Worm (Caenorhabditis elegans) whole organism, young adult: ENCODE results near the gene F54F7.2.
A peak's percentile ranks its signal among the peaks of the same experiment; 100 is the strongest.

ENCODE experiments used
- B0035.1 ChIP-seq: sonication (generic microtip); optimal IDR thresholded peaks from 2 replicates; lab custom pipeline; 2016; ENCODE audit warnings: missing genetic modification characterization, mild to moderate bottlenecking, missing compliant biosample characterization, missing genotype, missing genetic modification reagents
- B0261.1 ChIP-seq: sonication (generic microtip); optimal IDR thresholded peaks from 2 replicates; lab custom pipeline; 2016; ENCODE audit warnings: mild to moderate bottlenecking, missing genetic modification characterization, moderate library complexity, missing compliant biosample characterization
- C17E4.6 ChIP-seq: fragments of 200-800 bp; sonication (Bioruptor generic); IDR thresholded peaks from 2 replicates; pipeline ENCODE4 v1.3.6; 2022; ENCODE audit warnings: missing genetic modification reagents, missing genetic modification characterization, missing compliant biosample characterization
- F10E7.11 ChIP-seq: sonication (generic microtip); optimal IDR thresholded peaks from 2 replicates; lab custom pipeline; 2017; ENCODE audit warnings: mild to moderate bottlenecking, missing genetic modification characterization, moderate library complexity, missing compliant biosample characterization
- F23B12.7 ChIP-seq: sonication (generic microtip); optimal IDR thresholded peaks from 2 replicates; lab custom pipeline; 2017; ENCODE audit warnings: missing genetic modification characterization, mild to moderate bottlenecking, missing compliant biosample characterization, antibody characterized with exemption, moderate library complexity; ENCODE audit not compliant: insufficient read depth
- F39B2.1 ChIP-seq: fragments of 200-800 bp; sonication (Bioruptor generic); IDR thresholded peaks from 2 replicates; pipeline ENCODE4 v1.3.6; 2022; ENCODE audit warnings: missing genetic modification reagents, missing genetic modification characterization, missing compliant biosample characterization
- F49E8.2 ChIP-seq: sonication (generic microtip); optimal IDR thresholded peaks from 3 replicates; lab custom pipeline; 2017; ENCODE audit warnings: missing genetic modification characterization, mild to moderate bottlenecking, missing compliant biosample characterization, antibody characterized with exemption, moderate library complexity; ENCODE audit not compliant: insufficient read depth
- K12H6.12 ChIP-seq: fragments of 200-800 bp; sonication (Bioruptor generic); optimal IDR thresholded peaks from 2 replicates; lab custom pipeline; 2018; ENCODE audit warnings: mild to moderate bottlenecking, missing genetic modification characterization, missing compliant biosample characterization
- T07F8.4 ChIP-seq: sonication (generic microtip); optimal IDR thresholded peaks from 2 replicates; lab custom pipeline; 2016; ENCODE audit warnings: mild to moderate bottlenecking, missing genetic modification characterization, moderate library complexity, missing compliant biosample characterization
- T26A5.8 ChIP-seq: sonication (generic microtip); optimal IDR thresholded peaks from 2 replicates; lab custom pipeline; 2016; ENCODE audit warnings: missing genetic modification characterization, missing compliant biosample characterization
- Y53F4B.3 ChIP-seq: fragments of 200-800 bp; sonication (Bioruptor generic); IDR thresholded peaks from 2 replicates; pipeline ENCODE4 v1.3.6; 2022; ENCODE audit warnings: missing genetic modification reagents, missing genetic modification characterization, missing compliant biosample characterization
- Y56A3A.18 ChIP-seq: fragments of 200-800 bp; sonication (Bioruptor generic); IDR thresholded peaks from 2 replicates; pipeline ENCODE4 v1.3.6; 2022; ENCODE audit warnings: missing genetic modification reagents, missing genetic modification characterization, missing compliant biosample characterization
- Y95B8A.8 ChIP-seq: fragments of 200-800 bp; sonication (Bioruptor generic); IDR thresholded peaks from 2 replicates; pipeline ENCODE4 v1.3.6; 2022; ENCODE audit warnings: missing genetic modification reagents, missing genetic modification characterization, missing compliant biosample characterization
- ama-1 ChIP-seq, 3 experiments: fragments of 150-350 bp in 1 of 3; sonication (generic microtip) in 2 of 3; optimal IDR thresholded peaks; 2 replicates each; lab custom pipeline; 2014 to 2018; ENCODE audit warnings: missing biosample characterization in 2 of 3, missing genetic modification characterization in 2 of 3, missing genetic modification reagents in 2 of 3
- aptf-3 ChIP-seq: fragments of 200-800 bp; sonication (Bioruptor generic); IDR thresholded peaks from 2 replicates; pipeline ENCODE4 v1.3.6; 2022; ENCODE audit warnings: missing genetic modification characterization, missing compliant biosample characterization
- ccch-3 ChIP-seq: fragments of 200-800 bp; sonication (Bioruptor generic); optimal IDR thresholded peaks from 2 replicates; lab custom pipeline; 2018; ENCODE audit warnings: mild to moderate bottlenecking, missing genetic modification characterization, missing compliant biosample characterization
- cebp-1 ChIP-seq, 2 experiments: fragments of 200-800 bp in 1 of 2; sonication (Bioruptor generic) in 1 of 2; sonication (generic microtip) in 1 of 2; IDR thresholded peaks in 1 of 2; optimal IDR thresholded peaks in 1 of 2; 2 replicates each; pipeline versions ENCODE4 v1.3.6 to Lab custom; 2017 to 2022; ENCODE audit warnings: missing compliant biosample characterization in 2 of 2, missing genetic modification characterization in 2 of 2, mild to moderate bottlenecking in 1 of 2, missing genetic modification reagents in 1 of 2, moderate library complexity in 1 of 2
- cebp-2 ChIP-seq: fragments of 200-800 bp; sonication (Bioruptor generic); IDR thresholded peaks from 2 replicates; pipeline ENCODE4 v1.3.6; 2022; ENCODE audit warnings: missing genetic modification characterization, missing compliant biosample characterization
- ceh-40 ChIP-seq: fragments of 200-800 bp; sonication (Bioruptor generic); IDR thresholded peaks from 2 replicates; pipeline ENCODE4 v1.3.6; 2022; ENCODE audit warnings: missing genetic modification characterization, missing compliant biosample characterization
- chd-7 ChIP-seq: sonication (generic microtip); optimal IDR thresholded peaks from 2 replicates; lab custom pipeline; 2016; ENCODE audit warnings: mild to moderate bottlenecking, missing genetic modification characterization, moderate library complexity, missing compliant biosample characterization
- dox-1 ChIP-seq: fragments of 200-800 bp; sonication (Bioruptor generic); IDR thresholded peaks from 2 replicates; pipeline ENCODE4 v1.3.6; 2022; ENCODE audit warnings: missing genetic modification reagents, missing genetic modification characterization, missing compliant biosample characterization
- dpff-1 ChIP-seq: sonication (generic microtip); optimal IDR thresholded peaks from 2 replicates; lab custom pipeline; 2017; ENCODE audit warnings: mild to moderate bottlenecking, missing genetic modification characterization, missing compliant biosample characterization
- dpl-1 ChIP-seq: fragments of 150-350 bp; optimal IDR thresholded peaks from 2 replicates; lab custom pipeline; 2014; ENCODE audit warnings: missing biosample characterization, missing genetic modification reagents, missing genetic modification characterization
- fkh-3 ChIP-seq: sonication (generic microtip); optimal IDR thresholded peaks from 2 replicates; lab custom pipeline; 2016; ENCODE audit warnings: mild to moderate bottlenecking, missing genetic modification characterization, missing compliant biosample characterization
- gei-17 ChIP-seq: fragments of 200-800 bp; sonication (Bioruptor generic); optimal IDR thresholded peaks from 2 replicates; lab custom pipeline; 2018; ENCODE audit warnings: mild to moderate bottlenecking, missing genetic modification characterization, missing compliant biosample characterization
- him-1 ChIP-seq: sonication (generic microtip); optimal IDR thresholded peaks from 2 replicates; lab custom pipeline; 2016; ENCODE audit warnings: missing genotype, missing genetic modification reagents, missing genetic modification characterization, missing compliant biosample characterization
- hlh-12 ChIP-seq: sonication (generic microtip); optimal IDR thresholded peaks from 2 replicates; lab custom pipeline; 2016; ENCODE audit warnings: missing genetic modification characterization, missing compliant biosample characterization
- lin-26 ChIP-seq: fragments of 200-800 bp; sonication (Bioruptor generic); IDR thresholded peaks from 2 replicates; pipeline ENCODE4 v1.3.6; 2022; ENCODE audit warnings: missing genetic modification reagents, missing genetic modification characterization, missing compliant biosample characterization
- madf-6 ChIP-seq: fragments of 200-800 bp; sonication (Bioruptor generic); IDR thresholded peaks from 2 replicates; pipeline ENCODE4 v1.3.6; 2022; ENCODE audit warnings: missing genetic modification reagents, missing genetic modification characterization, missing compliant biosample characterization
- madf-8 ChIP-seq: fragments of 200-800 bp; sonication (Bioruptor generic); conservative IDR thresholded peaks from 2 replicates; pipeline ENCODE4 v1.3.6; 2022; ENCODE audit warnings: missing genetic modification reagents, missing genetic modification characterization, missing compliant biosample characterization
- mes-4 ChIP-seq: sonication (generic microtip); optimal IDR thresholded peaks from 2 replicates; lab custom pipeline; 2016; ENCODE audit warnings: missing genotype, missing genetic modification characterization, missing compliant biosample characterization
- nfya-1 ChIP-seq: sonication (generic microtip); optimal IDR thresholded peaks from 2 replicates; lab custom pipeline; 2017; ENCODE audit warnings: antibody characterized with exemption, missing compliant biosample characterization, missing genetic modification characterization, borderline replicate concordance; ENCODE audit not compliant: insufficient read depth
- nhr-80 ChIP-seq: sonication (generic microtip); optimal IDR thresholded peaks from 2 replicates; lab custom pipeline; 2016; ENCODE audit warnings: missing genetic modification characterization, missing compliant biosample characterization
- rec-8 ChIP-seq, 2 experiments: sonication (generic microtip); optimal IDR thresholded peaks; 2 replicates each; lab custom pipeline; 2016; ENCODE audit warnings: mild to moderate bottlenecking in 2 of 2, missing genetic modification characterization in 2 of 2, missing genetic modification reagents in 2 of 2, missing genotype in 2 of 2, missing biosample characterization in 1 of 2, missing compliant biosample characterization in 1 of 2, moderate library complexity in 1 of 2
- repo-1 ChIP-seq: sonication (generic microtip); optimal IDR thresholded peaks from 2 replicates; lab custom pipeline; 2017; ENCODE audit warnings: mild to moderate bottlenecking, missing genetic modification characterization, missing compliant biosample characterization
- rpc-1 ChIP-seq, 2 experiments: fragments of 150-350 bp in 1 of 2; sonication (generic microtip) in 1 of 2; optimal IDR thresholded peaks; 2 replicates each; lab custom pipeline; 2014 to 2018; ENCODE audit warnings: missing biosample characterization in 1 of 2, missing genetic modification characterization in 1 of 2, missing genetic modification reagents in 1 of 2, missing genotype in 1 of 2
- snpc-1.3 ChIP-seq: sonication (generic microtip); optimal IDR thresholded peaks from 2 replicates; lab custom pipeline; 2017; ENCODE audit warnings: missing genetic modification characterization, mild to moderate bottlenecking, missing compliant biosample characterization, antibody characterized with exemption, moderate library complexity, missing genotype, missing genetic modification reagents; ENCODE audit not compliant: insufficient read depth
- somi-1 ChIP-seq: fragments of 200-800 bp; sonication (Bioruptor generic); optimal IDR thresholded peaks from 2 replicates; lab custom pipeline; 2018; ENCODE audit warnings: mild to moderate bottlenecking, missing genetic modification characterization, missing compliant biosample characterization
- tbp1 ChIP-seq: fragments of 200-800 bp; sonication (Bioruptor generic); optimal IDR thresholded peaks from 2 replicates; lab custom pipeline; 2018; ENCODE audit warnings: mild to moderate bottlenecking, missing genetic modification characterization, missing compliant biosample characterization
- tlf-1 ChIP-seq: fragments of 200-800 bp; sonication (Bioruptor generic); optimal IDR thresholded peaks from 2 replicates; lab custom pipeline; 2018; ENCODE audit warnings: mild to moderate bottlenecking, missing genetic modification characterization, missing compliant biosample characterization
- unc-130 ChIP-seq: sonication (generic microtip); optimal IDR thresholded peaks from 2 replicates; lab custom pipeline; 2016; ENCODE audit warnings: missing genetic modification reagents, missing genetic modification characterization, missing compliant biosample characterization
- xnd-1 ChIP-seq: sonication (generic microtip); optimal IDR thresholded peaks from 2 replicates; lab custom pipeline; 2016; ENCODE audit warnings: missing genotype, missing genetic modification reagents, missing genetic modification characterization, missing compliant biosample characterization
- ztf-25 ChIP-seq: fragments of 200-800 bp; sonication (Bioruptor generic); IDR thresholded peaks from 2 replicates; pipeline ENCODE4 v1.3.6; 2022; ENCODE audit warnings: missing genetic modification reagents, missing genetic modification characterization, missing compliant biosample characterization
- ztf-3 ChIP-seq: fragments of 200-800 bp; sonication (Bioruptor generic); optimal IDR thresholded peaks from 2 replicates; lab custom pipeline; 2018; ENCODE audit warnings: mild to moderate bottlenecking, missing genetic modification characterization, missing compliant biosample characterization
- ztf-6 ChIP-seq: fragments of 200-800 bp; sonication (Bioruptor generic); IDR thresholded peaks from 2 replicates; pipeline ENCODE4 v1.3.6; 2022; ENCODE audit warnings: missing genetic modification reagents, missing genetic modification characterization, missing compliant biosample characterization

F54F7.2 gene

ce11 chrX:11869260-11869659 lies 25.8 kb downstream of the F54F7.2 start, which contains the start of gene dot-1.2:
dot-1.2 (minus strand) TSS chrX:11869360.
- TF ChIP-seq dpl-1 (GFP tag; lab: Kevin White, UChicago) (no peak), ceh-40 (GFP tag; lab: Robert Waterston, UW) (no peak), F23B12.7 (tag; lab: Kevin White, UChicago) (no peak), cebp-1 (GFP tag; IDR thresholded peaks at IDR 0.05; lab: Robert Waterston, UW) (no peak), cebp-1 (tag; optimal IDR thresholded peaks at IDR 0.05; lab: Kevin White, UChicago) (no peak), madf-6 (GFP tag; lab: Robert Waterston, UW) (no peak), F49E8.2 (tag; lab: Kevin White, UChicago) (no peak), aptf-3 (no peak), B0035.1 (tag; lab: Kevin White, UChicago) (no peak), ccch-3 (GFP tag; lab: Kevin White, UChicago) (no peak), somi-1 (GFP tag; lab: Kevin White, UChicago) (no peak), rec-8 (tag; optimal IDR thresholded peaks at IDR 0.05; lab: Kevin White, UChicago) (no peak), fkh-3 (no peak), him-1 (tag; lab: Kevin White, UChicago) (no peak)

DNA sequence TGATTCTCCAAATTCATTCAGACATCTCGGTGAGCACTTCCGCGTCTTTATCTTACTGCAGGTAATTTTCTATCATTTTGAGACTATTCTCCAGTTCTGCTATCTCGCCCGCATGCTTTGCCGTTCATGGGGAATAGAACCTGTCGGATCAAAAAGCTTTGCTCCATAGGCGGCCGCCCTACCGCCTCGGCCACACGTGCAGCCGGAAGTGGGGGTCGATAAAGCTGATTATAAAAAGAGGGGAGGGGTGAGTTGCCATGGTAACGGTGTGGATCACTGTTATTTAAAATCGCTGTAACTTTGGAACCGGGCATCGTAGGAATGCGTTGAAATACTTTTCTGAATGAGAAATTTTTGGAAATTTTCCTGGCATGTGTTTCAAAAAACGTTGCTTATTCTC lies 26.9 kb downstream of the F54F7.2 start:
- no peak for TF ChIP-seq mes-4 (tag; lab: Kevin White, UChicago)
- no peak for TF ChIP-seq nhr-80
- TF ChIP-seq tlf-1 (GFP tag; lab: Kevin White, UChicago): no peak
- TF ChIP-seq tbp1 (GFP tag; lab: Kevin White, UChicago): peak; percentile 82
- TF ChIP-seq ztf-3 (GFP tag; lab: Kevin White, UChicago): no peak
- TF ChIP-seq F10E7.11 (tag; lab: Kevin White, UChicago): no peak
- peak; percentile 2 for TF ChIP-seq rpc-1 (optimal IDR thresholded peaks at IDR 0.05; lab: Kevin White, UChicago)
- peak; percentile 69 for TF ChIP-seq rpc-1 (tag; optimal IDR thresholded peaks at IDR 0.05; lab: Kevin White, UChicago)
- no peak for TF ChIP-seq chd-7 (tag; lab: Kevin White, UChicago)
- TF ChIP-seq B0261.1 (tag; lab: Kevin White, UChicago): peak; percentile 50

DNA sequence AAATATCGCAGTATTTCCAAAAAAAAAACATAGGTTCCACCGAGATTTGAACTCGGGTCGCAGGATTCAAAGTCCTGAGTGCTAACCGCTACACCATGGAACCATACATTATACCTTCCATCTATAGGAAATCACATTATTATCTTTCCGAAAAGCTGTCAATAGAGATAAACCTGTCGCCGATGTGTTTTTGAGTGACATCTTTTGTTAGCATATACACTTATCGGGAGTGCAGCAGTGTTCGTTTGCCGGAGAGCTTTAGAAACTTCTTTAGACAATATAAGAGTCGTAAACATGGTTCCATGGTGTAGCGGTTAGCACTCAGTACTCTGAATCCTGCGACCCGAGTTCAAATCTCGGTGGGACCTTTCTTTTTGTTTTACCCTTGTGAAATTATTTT lies 28.7 kb downstream of the F54F7.2 start:
- TF ChIP-seq rec-8 (tag; optimal IDR thresholded peaks at IDR 0.05; lab: Kevin White, UChicago) (peak in 1 of 2 experiments; percentile 5), ama-1 (optimal IDR thresholded peaks at IDR 0.05; lab: Kevin White, UChicago) (no peak), ama-1 (GFP tag; optimal IDR thresholded peaks at IDR 0.05; lab: Kevin White, UChicago) (no peak), dox-1 (GFP tag; lab: Robert Waterston, UW) (peak; percentile 68), ztf-6 (GFP tag; lab: Robert Waterston, UW) (no peak), repo-1 (tag; lab: Kevin White, UChicago) (peak; percentile 40), F39B2.1 (no peak), T07F8.4 (no peak), lin-26 (GFP tag; lab: Robert Waterston, UW) (peak; percentile 93), Y56A3A.18 (GFP tag; lab: Robert Waterston, UW) (peak; percentile 68; the same call in 1 of the 2 replicates), ztf-25 (GFP tag; lab: Robert Waterston, UW) (0 out of 2 replicates have a peak, but pooled peaks have one; percentile 48), Y95B8A.8 (GFP tag; lab: Robert Waterston, UW) (no peak), cebp-2 (GFP tag; lab: Robert Waterston, UW) (no peak), snpc-1.3 (tag; lab: Kevin White, UChicago) (no peak), nfya-1 (tag; lab: Kevin White, UChicago) (no peak), K12H6.12 (tag; lab: Kevin White, UChicago) (no peak), madf-8 (GFP tag; lab: Robert Waterston, UW) (no peak), hlh-12 (tag; lab: Kevin White, UChicago) (no peak), xnd-1 (tag; lab: Kevin White, UChicago) (no peak), Y53F4B.3 (GFP tag; lab: Robert Waterston, UW) (no peak), unc-130 (GFP tag; lab: Kevin White, UChicago) (no peak), gei-17 (GFP tag; lab: Kevin White, UChicago) (no peak), dpff-1 (tag; lab: Kevin White, UChicago) (no peak), C17E4.6 (GFP tag; lab: Robert Waterston, UW) (no peak), T26A5.8 (no peak), B0035.1 (tag; lab: Kevin White, UChicago) (peak; percentile 47)
